Fruit fly (Drosophila melanogaster): ENCODE measurements around the gene CG12012.

DNA sequence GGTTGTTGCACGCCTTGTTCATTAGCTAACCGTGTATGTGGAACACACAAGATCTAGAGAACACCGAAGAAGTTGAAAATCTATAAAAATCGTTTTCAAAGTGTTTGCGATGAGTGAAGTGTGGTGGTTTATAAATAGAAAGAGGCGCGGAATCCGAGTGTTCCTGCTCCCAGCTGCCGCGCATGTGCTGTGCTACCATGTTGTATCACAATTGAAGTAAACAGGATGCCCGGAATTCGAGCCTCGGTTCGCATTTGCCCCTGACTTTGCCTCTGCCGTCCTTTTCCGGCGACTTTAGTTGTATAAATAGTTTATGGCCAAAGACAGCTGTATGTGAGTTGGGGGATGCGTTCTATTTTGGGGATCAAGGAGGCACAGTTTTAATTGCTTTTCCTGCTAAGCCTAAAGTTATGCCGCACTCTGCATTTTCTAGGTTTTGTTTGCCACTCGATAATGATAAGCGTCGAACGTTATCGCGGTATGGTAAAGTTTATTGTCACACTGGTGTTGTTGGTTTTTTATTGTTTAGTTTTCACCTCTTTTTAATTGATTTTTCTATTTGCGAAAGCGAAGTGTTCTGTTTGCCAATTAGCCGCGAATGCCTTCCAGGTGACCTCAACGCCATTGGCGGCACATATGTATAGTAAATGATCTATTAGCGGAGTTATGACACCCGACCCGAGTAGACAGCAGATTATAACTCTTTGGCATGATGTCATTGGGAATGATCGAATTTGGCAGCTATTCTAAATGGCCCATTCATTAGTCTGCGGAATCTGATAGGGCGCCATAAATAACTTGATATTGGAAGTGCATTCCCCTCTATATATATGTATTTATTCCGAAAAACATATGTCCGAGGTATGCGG is 27.4 kb upstream of the CG12012 start:
- TF ChIP-seq cic (GFP tag; optimal IDR thresholded peaks at IDR 0.05) (peak; percentile 54), CG12768 (GFP tag; optimal IDR thresholded peaks at IDR 0.05) (peak; percentile 13), Hr96 (GFP tag; optimal IDR thresholded peaks at IDR 0.05) (no peak), CG7101 (tag; optimal IDR thresholded peaks at IDR 0.05) (no peak), CG14711 (tag; optimal IDR thresholded peaks at IDR 0.05) (no peak), Clk (GFP tag; optimal IDR thresholded peaks at IDR 0.05) (no peak), tj (GFP tag; optimal IDR thresholded peaks at IDR 0.05) (no peak), Crg-1 (GFP tag; optimal IDR thresholded peaks at IDR 0.05) (no peak), CG1620 (GFP tag; optimal IDR thresholded peaks at IDR 0.05) (no peak), bab1 (GFP tag; optimal IDR thresholded peaks at IDR 0.05) (no peak)

Measured in whole organism, adult.